Worm (Caenorhabditis elegans) whole organism, L4/young adult: Measurements from ENCODE around the gene tgt-2.

Experiments used
- W03F9.2 ChIP-seq: fragments of 150-350 bp; optimal IDR thresholded peaks from 2 replicates; lab custom pipeline; 2014; ENCODE audit warnings: missing biosample characterization, missing genetic modification characterization
- dao-5 ChIP-seq: sonication (generic microtip); optimal IDR thresholded peaks from 2 replicates; lab custom pipeline; 2016; ENCODE audit warnings: missing genotype, missing genetic modification characterization, moderate library complexity, missing compliant biosample characterization
- him-1 ChIP-seq: sonication (generic microtip); optimal IDR thresholded peaks from 2 replicates; lab custom pipeline; 2016; ENCODE audit warnings: missing genotype, missing genetic modification reagents, missing genetic modification characterization, missing compliant biosample characterization

ce11 chrV:18990958-18991357 lies 7.2 kb upstream of the tgt-2 start:
- no peak for TF ChIP-seq him-1 (tag; lab: Kevin White, UChicago)
- no peak for TF ChIP-seq W03F9.2 (tag; lab: Kevin White, UChicago)
- no peak for TF ChIP-seq dao-5 (tag; lab: Kevin White, UChicago)
